Fruit fly (Drosophila melanogaster) whole organism: ENCODE measurements around the gene CG18234.

Experiments used
- CG8478 ChIP-seq: fragments of >200 bp; optimal IDR thresholded peaks from 2 replicates; lab custom pipeline; 2018; ENCODE audit warnings: inconsistent platforms
- Dll ChIP-seq: fragments of >200 bp; optimal IDR thresholded peaks from 2 replicates; lab custom pipeline; 2017
- EcR ChIP-seq, 2 experiments: fragments of >200 bp; optimal IDR thresholded peaks; 2 replicates each; lab custom pipeline; 2017; ENCODE audit warnings: missing biosample characterization in 2 of 2, missing genetic modification characterization in 2 of 2, missing genetic modification reagents in 2 of 2
- pan ChIP-seq: fragments of >200 bp; optimal IDR thresholded peaks from 2 replicates; lab custom pipeline; 2017
- psq ChIP-seq: fragments of >200 bp; optimal IDR thresholded peaks from 2 replicates; lab custom pipeline; 2017
- usp ChIP-seq: fragments of >200 bp; optimal IDR thresholded peaks from 2 replicates; lab custom pipeline; 2017; ENCODE audit warnings: missing biosample characterization, missing genetic modification characterization, mixed read lengths

CG18234 gene

dm6 chr3L:18621735-18622421 is 18.7 kb downstream of the CG18234 start, which contains the start of gene not:
Gene not (minus strand): TSS chr3L:18622129.
- TF ChIP-seq pan (lab: Kevin White, UChicago) = no peak
- TF ChIP-seq psq (lab: Kevin White, UChicago) = no peak
- TF ChIP-seq CG8478 (lab: Kevin White, UChicago) = no peak
- no peak for TF ChIP-seq Dll (lab: Kevin White, UChicago)
- no peak for TF ChIP-seq usp (GFP tag; lab: Kevin White, UChicago)
- TF ChIP-seq EcR (GFP tag; optimal IDR thresholded peaks at IDR 0.05; lab: Kevin White, UChicago) = no peak

- TF ChIP-seq EcR (GFP tag; optimal IDR thresholded peaks at IDR 0.05; lab: Kevin White, UChicago) (no peak), pan (lab: Kevin White, UChicago) (no peak), CG8478 (lab: Kevin White, UChicago) (no peak), Dll (lab: Kevin White, UChicago) (no peak), psq (lab: Kevin White, UChicago) (no peak), usp (GFP tag; lab: Kevin White, UChicago) (no peak)
These were observed 19.2 kb downstream of the CG18234 start, which contains the start of gene bora for dm6 chr3L:18622422-18622739. Gene bora (plus strand): TSS chr3L:18622692.

dm6 chr3L:18625786-18626185 is 22.6 kb downstream of the CG18234 start, which contains the start of gene MYPT-75D:
Gene MYPT-75D (plus strand): TSS chr3L:18625959.
- TF ChIP-seq CG8478 (lab: Kevin White, UChicago) (no peak), usp (GFP tag; lab: Kevin White, UChicago) (no peak), psq (lab: Kevin White, UChicago) (no peak), EcR (GFP tag; optimal IDR thresholded peaks at IDR 0.05; lab: Kevin White, UChicago) (no peak), Dll (lab: Kevin White, UChicago) (no peak), pan (lab: Kevin White, UChicago) (no peak)

dm6 chr3L:18626451-18627079 is 23.3 kb downstream of the CG18234 start:
- TF ChIP-seq EcR (GFP tag; optimal IDR thresholded peaks at IDR 0.05; lab: Kevin White, UChicago) (no peak), usp (GFP tag; lab: Kevin White, UChicago) (no peak), Dll (lab: Kevin White, UChicago) (no peak), pan (lab: Kevin White, UChicago) (no peak), CG8478 (lab: Kevin White, UChicago) (no peak), psq (lab: Kevin White, UChicago) (no peak)

- TF ChIP-seq CG8478 (lab: Kevin White, UChicago) (no peak), Dll (lab: Kevin White, UChicago) (no peak), psq (lab: Kevin White, UChicago) (no peak), pan (lab: Kevin White, UChicago) (no peak)
These were observed 24.6 kb downstream of the CG18234 start for dm6 chr3L:18627657-18628455.

- TF ChIP-seq psq (lab: Kevin White, UChicago) (no peak), pan (lab: Kevin White, UChicago) (no peak), usp (GFP tag; lab: Kevin White, UChicago) (no peak), CG8478 (lab: Kevin White, UChicago) (no peak), EcR (GFP tag; optimal IDR thresholded peaks at IDR 0.05; lab: Kevin White, UChicago) (no peak), Dll (lab: Kevin White, UChicago) (no peak)
These were observed 25.2 kb downstream of the CG18234 start for dm6 chr3L:18628458-18628857.

- TF ChIP-seq EcR (GFP tag; optimal IDR thresholded peaks at IDR 0.05; lab: Kevin White, UChicago) (no peak), pan (lab: Kevin White, UChicago) (no peak), psq (lab: Kevin White, UChicago) (no peak), usp (GFP tag; lab: Kevin White, UChicago) (no peak), CG8478 (lab: Kevin White, UChicago) (no peak), Dll (lab: Kevin White, UChicago) (no peak)
These were observed 26.6 kb downstream of the CG18234 start for dm6 chr3L:18629874-18630273.

dm6 chr3L:18632187-18632635 is 29.0 kb downstream of the CG18234 start:
- no peak for TF ChIP-seq EcR (GFP tag; optimal IDR thresholded peaks at IDR 0.05; lab: Kevin White, UChicago)
- TF ChIP-seq CG8478 (lab: Kevin White, UChicago) = no peak
- no peak for TF ChIP-seq pan (lab: Kevin White, UChicago)
- no peak for TF ChIP-seq Dll (lab: Kevin White, UChicago)
- TF ChIP-seq psq (lab: Kevin White, UChicago) = no peak
- TF ChIP-seq usp (GFP tag; lab: Kevin White, UChicago) = no peak

- TF ChIP-seq Dll (lab: Kevin White, UChicago) = no peak
- no peak for TF ChIP-seq psq (lab: Kevin White, UChicago)
- TF ChIP-seq usp (GFP tag; lab: Kevin White, UChicago) = no peak
- TF ChIP-seq CG8478 (lab: Kevin White, UChicago) = no peak
- TF ChIP-seq EcR (GFP tag; optimal IDR thresholded peaks at IDR 0.05; lab: Kevin White, UChicago) = no peak
- no peak for TF ChIP-seq pan (lab: Kevin White, UChicago)
These were observed 29.9 kb downstream of the CG18234 start for dm6 chr3L:18633084-18633483.

dm6 chr3L:18634792-18635471 is 31.7 kb downstream of the CG18234 start:
- TF ChIP-seq usp (GFP tag; lab: Kevin White, UChicago) = no peak
- peak; percentile 32 for TF ChIP-seq pan (lab: Kevin White, UChicago)
